Worm (Caenorhabditis elegans): ENCODE data around the gene sel-8.

The sel-8 gene

DNA sequence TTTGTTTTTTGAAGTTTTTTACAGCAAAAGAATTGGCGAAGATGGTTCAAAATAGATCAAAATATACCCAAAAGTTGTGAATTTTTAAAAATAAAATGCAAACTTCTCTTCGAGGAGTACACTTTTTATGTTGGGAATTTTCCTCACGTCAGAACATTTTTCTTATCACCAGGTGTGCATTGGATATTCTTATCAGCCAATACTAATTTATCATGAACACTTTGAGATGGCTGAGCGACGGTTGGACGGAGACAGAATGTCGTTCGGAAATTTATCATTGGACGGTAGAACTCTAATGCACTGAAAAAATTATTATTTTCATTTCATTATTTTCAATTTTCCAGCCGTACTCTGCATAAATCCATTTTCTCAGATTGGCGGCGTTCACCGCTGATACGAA is 22.4 kb upstream of the sel-8 start:
- no peak for TF ChIP-seq Y53F4B.3 (GFP tag; IDR thresholded peaks at IDR 0.05)
- peak; percentile 64 for TF ChIP-seq nhr-80 (tag; optimal IDR thresholded peaks at IDR 0.05)
- TF ChIP-seq die-1 (tag; optimal IDR thresholded peaks at IDR 0.05): no peak
- TF ChIP-seq F49E8.2 (tag; optimal IDR thresholded peaks at IDR 0.05; ENCODE audit: insufficient read depth): no peak

DNA sequence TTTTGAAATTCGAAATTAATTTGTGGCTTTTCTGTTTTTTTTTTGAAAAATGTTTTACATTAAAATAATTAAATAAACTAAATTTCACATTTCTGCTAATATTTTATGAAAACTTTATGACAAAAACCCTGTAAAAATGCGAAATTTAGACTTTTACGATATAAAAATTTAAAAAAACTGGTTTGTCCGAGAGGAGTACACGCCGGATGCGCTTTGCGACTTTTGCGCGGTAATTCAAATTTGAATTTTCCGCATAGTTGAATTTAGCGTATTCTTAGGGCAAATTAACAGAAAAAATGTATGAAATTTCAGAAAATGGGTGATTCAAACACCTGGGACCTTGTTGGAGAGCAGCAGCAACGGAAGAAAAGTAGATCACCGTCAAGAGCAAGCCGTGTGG is 17.1 kb upstream of the sel-8 start, which contains the start of gene unc-93:
Gene unc-93 (plus strand): TSS at position 301 of the 400 bp plus-strand sequence.
- TF ChIP-seq lin-54 (GFP tag; optimal IDR thresholded peaks at IDR 0.05) (peak; percentile 22), him-1 (tag; optimal IDR thresholded peaks at IDR 0.05) (peak; percentile 16), B0019.2 (GFP tag; conservative IDR thresholded peaks at IDR 0.05) (no peak)

ce11 chrIII:3643602-3644001 is 16.7 kb upstream of the sel-8 start:
- no peak for TF ChIP-seq F49E8.2 (tag; optimal IDR thresholded peaks at IDR 0.05; ENCODE audit: insufficient read depth)
- TF ChIP-seq snpc-1.1 (tag; optimal IDR thresholded peaks at IDR 0.05; ENCODE audit: insufficient read depth): no peak
- TF ChIP-seq lin-40 (tag; optimal IDR thresholded peaks at IDR 0.05): no peak
- TF ChIP-seq madf-8 (GFP tag; conservative IDR thresholded peaks at IDR 0.05): no peak
- TF ChIP-seq zfh-2 (GFP tag; conservative IDR thresholded peaks at IDR 0.05): no peak
- no peak for TF ChIP-seq Y79H2A.3 (GFP tag; conservative IDR thresholded peaks at IDR 0.05)

DNA sequence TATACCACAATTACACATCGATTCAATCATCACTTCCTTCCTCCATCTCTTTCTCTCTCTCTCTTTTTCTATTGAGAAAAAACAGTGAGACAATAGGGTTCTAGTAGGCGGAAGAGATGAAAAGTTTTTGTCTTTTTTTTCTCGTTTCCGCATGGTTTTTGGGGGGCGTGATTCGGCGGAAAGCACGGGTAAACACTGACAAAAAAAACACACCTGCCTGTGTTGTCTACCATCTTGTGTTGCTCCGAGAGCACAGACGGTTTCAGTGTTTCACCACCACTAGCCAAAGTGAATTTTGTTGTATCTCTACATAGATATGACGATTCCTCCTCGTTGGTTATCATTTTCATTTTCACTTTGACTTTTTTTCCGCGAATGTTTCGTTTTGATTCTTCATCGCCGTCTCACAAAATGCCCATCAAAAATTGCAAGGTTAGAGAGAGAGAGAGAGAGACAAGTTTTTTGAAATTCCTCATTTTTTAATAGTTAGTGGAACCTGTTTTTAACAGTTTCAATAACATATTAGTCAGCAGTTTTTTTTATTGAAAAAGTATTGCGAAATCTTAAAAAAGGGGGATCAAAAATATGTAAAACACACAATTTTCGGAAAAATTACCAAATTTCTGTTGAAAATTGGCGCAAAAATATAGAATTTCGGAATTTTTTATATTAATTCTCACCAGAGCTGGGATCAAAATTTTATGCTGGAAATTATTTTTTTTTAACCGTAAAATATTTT is 10.5 kb upstream of the sel-8 start:
- TF ChIP-seq Y53G8AR.9 (GFP tag; conservative IDR thresholded peaks at IDR 0.05) (no peak), ZK185.1 (tag; optimal IDR thresholded peaks at IDR 0.05; ENCODE audit: poor library complexity, severe bottlenecking) (no peak), nhr-80 (tag; optimal IDR thresholded peaks at IDR 0.05) (peak; percentile 86), mel-28 (tag; optimal IDR thresholded peaks at IDR 0.05; ENCODE audit: borderline replicate concordance) (no peak), attf-5 (GFP tag; optimal IDR thresholded peaks at IDR 0.05) (peak; percentile 61), K12H6.12 (tag; optimal IDR thresholded peaks at IDR 0.05) (no peak), C06A6.2 (GFP tag; conservative IDR thresholded peaks at IDR 0.05) (no peak), somi-1 (GFP tag; optimal IDR thresholded peaks at IDR 0.05) (no peak), tbx-9 (tag; optimal IDR thresholded peaks at IDR 0.05; ENCODE audit: borderline replicate concordance) (no peak), cebp-1 (GFP tag; IDR thresholded peaks at IDR 0.05) (peak; percentile 52; the same call in 1 of the 2 replicates), cebp-1 (tag; optimal IDR thresholded peaks at IDR 0.05) (peak; percentile 91), madf-6 (GFP tag; IDR thresholded peaks at IDR 0.05) (no peak), T26A5.8 (tag; optimal IDR thresholded peaks at IDR 0.05) (no peak), F37B4.10 (GFP tag; IDR thresholded peaks at IDR 0.05) (no peak), zfh-2 (GFP tag; conservative IDR thresholded peaks at IDR 0.05) (peak; percentile 45; the same call in 1 of the 2 replicates), xnd-1 (tag; optimal IDR thresholded peaks at IDR 0.05) (no peak), tlf-1 (GFP tag; optimal IDR thresholded peaks at IDR 0.05) (no peak)

DNA sequence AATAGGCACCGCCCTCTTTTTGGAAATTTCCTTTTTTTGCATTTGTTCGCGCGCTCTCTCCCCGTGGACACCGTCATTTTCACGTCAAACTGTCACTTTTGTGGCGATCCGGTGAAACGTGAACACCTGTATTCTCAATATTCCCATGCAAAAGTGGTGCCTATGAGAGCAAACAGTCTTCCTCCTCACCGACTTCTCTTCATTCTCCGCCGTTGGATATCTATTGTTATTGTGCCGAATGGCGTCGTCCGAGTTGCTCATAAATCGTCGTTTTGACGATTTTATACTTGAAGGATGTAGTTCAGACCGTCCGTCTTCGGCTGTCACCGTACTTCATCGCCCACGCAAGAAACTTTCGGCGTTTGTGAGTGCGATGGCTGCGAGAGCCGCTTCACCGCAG is 8.9 kb upstream of the sel-8 start, which contains the start of gene rilp-1:
Gene rilp-1 (plus strand): TSS at position 301 of the 400 bp plus-strand sequence.
- TF ChIP-seq nhr-179 (tag; optimal IDR thresholded peaks at IDR 0.05) (no peak), ztf-22 (GFP tag; optimal IDR thresholded peaks at IDR 0.05) (no peak), lag-1 (GFP tag; IDR thresholded peaks at IDR 0.05) (no peak), snpc-1.3 (tag; optimal IDR thresholded peaks at IDR 0.05; ENCODE audit: insufficient read depth) (no peak), him-1 (tag; optimal IDR thresholded peaks at IDR 0.05) (no peak)

Data from whole organism, young adult.